Fruit fly (Drosophila melanogaster) whole organism, wandering third instar larva: ENCODE results near the gene CG2157.

Experiments
- Abd-B ChIP-seq: fragments of >200 bp; optimal IDR thresholded peaks from 2 replicates; lab custom pipeline; 2017; ENCODE audit warnings: missing biosample characterization, missing genetic modification characterization
- CG32264 ChIP-seq: fragments of 200-800 bp; sonication (Bioruptor generic); optimal IDR thresholded peaks from 2 replicates; lab custom pipeline; 2016; ENCODE audit warnings: missing biosample characterization, missing genetic modification characterization
- CG9705 ChIP-seq: fragments of 200-800 bp; sonication (Bioruptor generic); optimal IDR thresholded peaks from 2 replicates; lab custom pipeline; 2018; ENCODE audit warnings: missing biosample characterization, mild to moderate bottlenecking, missing genetic modification characterization
- CrebA ChIP-seq: fragments of 200-800 bp; sonication (Bioruptor generic); optimal IDR thresholded peaks from 2 replicates; lab custom pipeline; 2016; ENCODE audit warnings: missing biosample characterization, mild to moderate bottlenecking, missing genetic modification characterization, borderline replicate concordance
- Dfd ChIP-seq: fragments of >200 bp; optimal IDR thresholded peaks from 2 replicates; lab custom pipeline; 2017; ENCODE audit warnings: missing biosample characterization, missing genetic modification characterization
- Dif ChIP-seq: fragments of 200-275, 200-300 bp; sonication (Bioruptor generic); optimal IDR thresholded peaks from 2 replicates; lab custom pipeline; 2018; ENCODE audit warnings: missing biosample characterization, missing genetic modification characterization; ENCODE audit not compliant: partially characterized antibody
- GATAd ChIP-seq: sonication (Bioruptor generic); optimal IDR thresholded peaks from 2 replicates; lab custom pipeline; 2016; ENCODE audit warnings: missing biosample characterization, missing genetic modification characterization
- HLH106 ChIP-seq: fragments of 200-800 bp; optimal IDR thresholded peaks from 3 replicates; lab custom pipeline; 2019; ENCODE audit warnings: missing biosample characterization, mild to moderate bottlenecking, missing genetic modification characterization, moderate library complexity
- Hnf4 ChIP-seq: fragments of 200-800 bp; sonication (Bioruptor generic); optimal IDR thresholded peaks from 2 replicates; lab custom pipeline; 2016; ENCODE audit warnings: missing biosample characterization, mild to moderate bottlenecking, missing genetic modification characterization
- Hr78 ChIP-seq: fragments of >200 bp; optimal IDR thresholded peaks from 2 replicates; lab custom pipeline; 2017; ENCODE audit warnings: missing biosample characterization, missing genetic modification characterization
- Hr83 ChIP-seq: fragments of 200-300 bp; sonication (Bioruptor generic); optimal IDR thresholded peaks from 2 replicates; lab custom pipeline; 2016; ENCODE audit warnings: missing biosample characterization, mild to moderate bottlenecking, missing genetic modification characterization, moderate library complexity; ENCODE audit not compliant: poor library complexity, severe bottlenecking
- Jra ChIP-seq: sonication (Bioruptor generic); optimal IDR thresholded peaks from 2 replicates; lab custom pipeline; 2016; ENCODE audit warnings: missing biosample characterization, missing genetic modification characterization
- Mio ChIP-seq: sonication (Bioruptor generic); optimal IDR thresholded peaks from 2 replicates; lab custom pipeline; 2016; ENCODE audit warnings: missing biosample characterization, missing genetic modification characterization
- Myc ChIP-seq: fragments of >200 bp; optimal IDR thresholded peaks from 2 replicates; lab custom pipeline; 2017
- N ChIP-seq: fragments of >200 bp; optimal IDR thresholded peaks from 2 replicates; lab custom pipeline; 2018; ENCODE audit warnings: missing biosample characterization, missing external identifiers, missing genetic modification characterization
- OdsH ChIP-seq: fragments of 200-800 bp; sonication (Bioruptor generic); optimal IDR thresholded peaks from 2 replicates; lab custom pipeline; 2016; ENCODE audit warnings: missing biosample characterization, mild to moderate bottlenecking, missing genetic modification characterization
- Rel ChIP-seq, 2 experiments: fragments of 200-800 bp; sonication (Bioruptor generic) in 1 of 2; optimal IDR thresholded peaks; 2 replicates in 1 of 2; 3 replicates in 1 of 2; lab custom pipeline; 2016 to 2019; ENCODE audit warnings: mild to moderate bottlenecking in 2 of 2, missing biosample characterization in 2 of 2, missing genetic modification characterization in 2 of 2, moderate library complexity in 1 of 2
- Sp1 ChIP-seq: fragments of 200-800 bp; sonication (Bioruptor generic); optimal IDR thresholded peaks from 3 replicates; lab custom pipeline; 2019; ENCODE audit warnings: missing biosample characterization, mild to moderate bottlenecking, missing genetic modification characterization, moderate library complexity
- Vsx2 ChIP-seq: fragments of 200-300, 225-300 bp; sonication (Bioruptor generic); optimal IDR thresholded peaks from 2 replicates; lab custom pipeline; 2018; ENCODE audit warnings: missing biosample characterization, missing genetic modification characterization; ENCODE audit not compliant: partially characterized antibody
- br ChIP-seq: fragments of 200-800 bp; sonication (Bioruptor generic); optimal IDR thresholded peaks from 2 replicates; lab custom pipeline; 2016; ENCODE audit warnings: missing biosample characterization, missing genetic modification characterization
- brk ChIP-seq: fragments of 200-800 bp; sonication (Bioruptor generic); optimal IDR thresholded peaks from 2 replicates; lab custom pipeline; 2016; ENCODE audit warnings: missing biosample characterization, mild to moderate bottlenecking, missing genetic modification characterization
- dl ChIP-seq, 2 experiments: fragments of 175-275, 200-275 bp in 1 of 2; fragments of 200-275 bp in 1 of 2; sonication (Bioruptor generic); optimal IDR thresholded peaks; lab custom pipeline; 2018; ENCODE audit warnings: mild to moderate bottlenecking in 2 of 2, missing biosample characterization in 2 of 2, missing genetic modification characterization in 2 of 2, moderate library complexity in 2 of 2; ENCODE audit not compliant: partially characterized antibody in 2 of 2, insufficient read depth in 1 of 2
- dmrt93B ChIP-seq: fragments of 200-800 bp; sonication (Bioruptor generic); optimal IDR thresholded peaks from 2 replicates; lab custom pipeline; 2018; ENCODE audit warnings: missing biosample characterization, mild to moderate bottlenecking, missing genetic modification characterization
- dsf ChIP-seq: sonication (Bioruptor generic); optimal IDR thresholded peaks from 2 replicates; lab custom pipeline; 2016; ENCODE audit warnings: missing biosample characterization, missing genetic modification characterization, borderline replicate concordance
- ey ChIP-seq: fragments of 200-800 bp; sonication (Bioruptor generic); optimal IDR thresholded peaks from 2 replicates; lab custom pipeline; 2016; ENCODE audit warnings: missing biosample characterization, missing genetic modification characterization
- foxo ChIP-seq, 2 experiments: fragments of 200-800 bp; sonication (Bioruptor generic); optimal IDR thresholded peaks; 2 replicates in 1 of 2; 3 replicates in 1 of 2; lab custom pipeline; 2016 to 2017; ENCODE audit warnings: missing biosample characterization in 2 of 2, missing genetic modification characterization in 2 of 2
- fru ChIP-seq: fragments of 200-800 bp; sonication (Bioruptor generic); optimal IDR thresholded peaks from 3 replicates; lab custom pipeline; 2016; ENCODE audit warnings: missing biosample characterization, mild to moderate bottlenecking, missing genetic modification characterization
- h ChIP-seq: fragments of 200-800 bp; sonication (Bioruptor generic); optimal IDR thresholded peaks from 3 replicates; lab custom pipeline; 2016; ENCODE audit warnings: missing biosample characterization, mild to moderate bottlenecking, missing genetic modification characterization
- jim ChIP-seq: fragments of 175-275, 200-325 bp; sonication (Bioruptor generic); optimal IDR thresholded peaks from 2 replicates; lab custom pipeline; 2016; ENCODE audit warnings: missing biosample characterization, mild to moderate bottlenecking, missing genetic modification characterization
- lola ChIP-seq: fragments of >200 bp; optimal IDR thresholded peaks from 2 replicates; lab custom pipeline; 2017; ENCODE audit warnings: missing biosample characterization, missing genetic modification characterization
- pan ChIP-seq: fragments of >200 bp; optimal IDR thresholded peaks from 2 replicates; lab custom pipeline; 2017
- psq ChIP-seq: fragments of 200-800 bp; sonication (Bioruptor generic); optimal IDR thresholded peaks from 3 replicates; lab custom pipeline; 2017; ENCODE audit warnings: missing biosample characterization, mild to moderate bottlenecking, missing genetic modification characterization, moderate library complexity
- rgr ChIP-seq: fragments of 200-800 bp; sonication (Bioruptor generic); optimal IDR thresholded peaks from 3 replicates; lab custom pipeline; 2016; ENCODE audit warnings: missing biosample characterization, mild to moderate bottlenecking, missing genetic modification characterization
- sage ChIP-seq: fragments of 200-800 bp; sonication (Bioruptor generic); optimal IDR thresholded peaks from 2 replicates; lab custom pipeline; 2016; ENCODE audit warnings: missing biosample characterization, mild to moderate bottlenecking, missing genetic modification characterization
- sv ChIP-seq: fragments of 200-800 bp; sonication (Bioruptor generic); optimal IDR thresholded peaks from 3 replicates; lab custom pipeline; 2016; ENCODE audit warnings: missing biosample characterization, missing genetic modification characterization
- tai ChIP-seq: sonication (Bioruptor generic); optimal IDR thresholded peaks from 2 replicates; lab custom pipeline; 2016; ENCODE audit warnings: missing biosample characterization, missing genetic modification characterization
- usp ChIP-seq: fragments of >200 bp; optimal IDR thresholded peaks from 2 replicates; lab custom pipeline; 2017; ENCODE audit warnings: missing biosample characterization, missing genetic modification characterization
- woc ChIP-seq: sonication (Bioruptor generic); optimal IDR thresholded peaks from 2 replicates; lab custom pipeline; 2016; ENCODE audit warnings: missing biosample characterization, mild to moderate bottlenecking, missing genetic modification characterization

The CG2157 gene

DNA sequence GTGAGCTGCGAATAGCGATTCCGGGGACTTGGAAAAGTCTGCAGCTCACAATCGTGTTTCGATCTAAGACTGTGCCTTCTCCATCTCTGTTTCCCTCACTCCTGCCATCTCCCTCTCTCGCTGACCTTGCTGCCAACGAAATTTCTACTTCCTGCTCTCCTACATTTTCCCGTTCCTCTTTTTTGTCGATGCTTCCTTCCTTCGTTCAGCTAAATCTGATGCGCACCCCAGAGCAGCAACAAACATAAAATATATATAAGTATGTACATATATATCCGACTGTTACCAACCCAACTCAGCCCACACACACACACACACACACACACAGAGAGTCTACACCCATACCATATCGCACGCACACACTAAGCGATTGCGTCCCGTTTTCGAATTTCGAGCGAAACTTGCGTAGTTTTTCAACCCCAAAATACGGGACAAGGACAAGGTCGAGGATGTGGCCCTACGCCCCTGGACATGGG is 44.8 kb upstream of the CG2157 start, which contains the start of gene Imp:
TSS of gene Imp (minus strand) at position 51 of the 476 bp plus-strand sequence.
- TF ChIP-seq psq (GFP tag; lab: Kevin White, UChicago) (no peak), Dfd (GFP tag; lab: Kevin White, UChicago) (peak; percentile 14)
- TF ChIP-seq, all 38 proteins: peak for 1

DNA sequence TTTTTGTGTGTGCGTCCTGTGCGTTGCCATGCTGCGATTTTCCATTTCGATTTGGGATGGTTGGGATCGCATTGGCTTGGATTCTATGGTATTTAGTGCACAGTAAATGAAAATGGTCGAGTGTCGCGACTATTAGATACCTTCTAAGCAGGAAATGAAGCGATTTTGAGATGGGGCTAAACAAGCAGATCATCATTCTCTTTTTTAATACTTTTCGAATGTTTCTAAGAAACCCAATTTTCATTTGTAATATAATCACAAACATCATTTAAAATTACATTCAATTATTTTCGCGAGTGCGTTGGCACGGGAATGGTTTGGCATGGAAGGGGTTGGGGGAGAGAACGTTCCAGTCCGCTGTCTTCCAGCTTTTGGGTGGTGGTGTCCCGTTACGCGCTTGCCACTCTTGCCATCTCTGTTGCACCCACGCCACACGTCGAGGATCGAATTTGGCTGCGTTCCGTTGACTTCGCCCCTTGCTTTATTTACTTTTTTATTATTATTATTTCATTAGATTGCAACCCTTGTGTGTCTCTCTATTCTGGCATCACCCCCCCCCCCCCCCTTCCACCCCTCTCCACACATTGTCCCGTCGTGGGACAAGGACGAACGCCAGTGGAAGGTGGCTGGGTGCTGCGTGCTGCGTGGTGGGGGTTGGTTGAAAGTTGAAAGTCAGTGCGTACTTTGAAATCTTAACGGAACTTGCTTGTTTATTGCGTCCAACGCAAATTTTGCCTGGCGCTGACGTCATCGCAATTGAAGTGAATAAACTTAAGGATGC is 43.5 kb upstream of the CG2157 start:
- TF ChIP-seq Myc (lab: Kevin White, UChicago): no peak
- no peak for TF ChIP-seq Hr78
- TF ChIP-seq Dfd (GFP tag; lab: Kevin White, UChicago): peak; percentile 40

DNA sequence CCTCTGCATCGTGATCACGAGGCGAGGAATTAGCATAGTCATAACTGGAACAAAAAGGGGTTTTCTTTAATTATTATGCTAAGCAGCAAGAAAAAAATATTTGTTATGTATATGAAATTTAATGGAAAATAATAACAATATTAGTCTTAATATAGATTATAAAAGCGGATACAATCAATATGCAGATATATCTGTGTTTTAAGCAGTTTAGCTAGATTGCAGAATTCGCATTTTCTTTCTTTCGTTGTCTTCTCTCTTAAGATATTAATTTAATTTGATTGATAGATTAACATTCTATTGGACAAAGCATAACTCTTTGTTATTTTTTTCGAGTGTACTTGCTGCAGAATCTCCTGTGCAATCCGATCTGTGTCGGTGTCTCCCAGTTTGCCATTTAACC is 41.8 kb upstream of the CG2157 start:
- TF ChIP-seq ey (GFP tag; lab: Kevin White, UChicago): no peak
- no peak for TF ChIP-seq CG9705 (GFP tag; lab: Kevin White, UChicago)
- TF ChIP-seq Vsx2 (GFP tag; lab: Kevin White, UChicago): no peak
- TF ChIP-seq CrebA (GFP tag; lab: Kevin White, UChicago): no peak
- TF ChIP-seq Sp1 (GFP tag; lab: Kevin White, UChicago): peak; percentile 18
- no peak for TF ChIP-seq Hnf4 (GFP tag; lab: Kevin White, UChicago)
- TF ChIP-seq usp (GFP tag; lab: Kevin White, UChicago): no peak
- TF ChIP-seq rgr (GFP tag; lab: Kevin White, UChicago): no peak
- peak; percentile 11 for TF ChIP-seq psq (GFP tag; lab: Kevin White, UChicago)
- no peak for TF ChIP-seq sv (GFP tag; lab: Kevin White, UChicago)
- no peak for TF ChIP-seq Hr78
- peak; percentile 22 for TF ChIP-seq HLH106 (tag; lab: Kevin White, UChicago)
- TF ChIP-seq OdsH (GFP tag; lab: Kevin White, UChicago): no peak

dm6 chrX:10832369-10832768 is 36.7 kb upstream of the CG2157 start:
- TF ChIP-seq psq (GFP tag; lab: Kevin White, UChicago): peak; percentile 39
- peak; percentile 23 for TF ChIP-seq Hr83 (GFP tag; lab: Kevin White, UChicago)
- no peak for TF ChIP-seq pan (lab: Kevin White, UChicago)
- no peak for TF ChIP-seq Abd-B
- TF ChIP-seq Dif (GFP tag; lab: Kevin White, UChicago): no peak
- peak; percentile 39 for TF ChIP-seq fru (GFP tag; lab: Kevin White, UChicago)
- peak; percentile 44 for TF ChIP-seq dmrt93B (GFP tag; lab: Kevin White, UChicago)
- TF ChIP-seq N (GFP tag; lab: Kevin White, UChicago): no peak
- TF ChIP-seq Jra (GFP tag; lab: Kevin White, UChicago): no peak
- TF ChIP-seq HLH106 (tag; lab: Kevin White, UChicago): peak; percentile 65
- TF ChIP-seq woc (GFP tag; lab: Kevin White, UChicago): no peak
- TF ChIP-seq Sp1 (GFP tag; lab: Kevin White, UChicago): no peak
- TF ChIP-seq GATAd (GFP tag; lab: Kevin White, UChicago): peak; percentile 17
- TF ChIP-seq Hnf4 (GFP tag; lab: Kevin White, UChicago): peak; percentile 51
- peak; percentile 42 for TF ChIP-seq ey (GFP tag; lab: Kevin White, UChicago)
- TF ChIP-seq Hr78: no peak
- TF ChIP-seq CG9705 (GFP tag; lab: Kevin White, UChicago): peak; percentile 65
- TF ChIP-seq Mio (GFP tag; lab: Kevin White, UChicago): no peak
- no peak for TF ChIP-seq Rel (GFP tag; optimal IDR thresholded peaks at IDR 0.05; lab: Kevin White, UChicago)
- no peak for TF ChIP-seq Rel (tag; optimal IDR thresholded peaks at IDR 0.05; lab: Kevin White, UChicago)
- TF ChIP-seq dl (GFP tag; optimal IDR thresholded peaks at IDR 0.05; lab: Kevin White, UChicago; ENCODE audit: insufficient read depth in 1 of 2, partially characterized antibody in 2 of 2): no peak
- TF ChIP-seq sv (GFP tag; lab: Kevin White, UChicago): peak; percentile 57
- peak; percentile 65 for TF ChIP-seq rgr (GFP tag; lab: Kevin White, UChicago)
- TF ChIP-seq jim (GFP tag; lab: Kevin White, UChicago): no peak
- TF ChIP-seq lola (GFP tag; lab: Kevin White, UChicago): no peak
- TF ChIP-seq CG32264 (GFP tag; lab: Kevin White, UChicago): no peak
- TF ChIP-seq CrebA (GFP tag; lab: Kevin White, UChicago): no peak
- peak; percentile 62 for TF ChIP-seq tai (GFP tag; lab: Kevin White, UChicago)
- TF ChIP-seq h (GFP tag; lab: Kevin White, UChicago): peak; percentile 46
- no peak for TF ChIP-seq usp (GFP tag; lab: Kevin White, UChicago)
- TF ChIP-seq Myc (lab: Kevin White, UChicago): peak; percentile 93
- no peak for TF ChIP-seq brk (GFP tag; lab: Kevin White, UChicago)
- no peak for TF ChIP-seq Dfd (GFP tag; lab: Kevin White, UChicago)
- TF ChIP-seq foxo (GFP tag; optimal IDR thresholded peaks at IDR 0.05; lab: Kevin White, UChicago): peak in 1 of 2 experiments; percentile 73
- TF ChIP-seq Vsx2 (GFP tag; lab: Kevin White, UChicago): no peak
- TF ChIP-seq sage (GFP tag; lab: Kevin White, UChicago): no peak
- TF ChIP-seq dsf: no peak
- TF ChIP-seq OdsH (GFP tag; lab: Kevin White, UChicago): peak; percentile 51
- peak; percentile 13 for TF ChIP-seq br
- TF ChIP-seq, all 38 proteins: peak for 17
